Worm (Caenorhabditis elegans): ENCODE results near the gene F19H6.5.

F19H6.5 gene

DNA sequence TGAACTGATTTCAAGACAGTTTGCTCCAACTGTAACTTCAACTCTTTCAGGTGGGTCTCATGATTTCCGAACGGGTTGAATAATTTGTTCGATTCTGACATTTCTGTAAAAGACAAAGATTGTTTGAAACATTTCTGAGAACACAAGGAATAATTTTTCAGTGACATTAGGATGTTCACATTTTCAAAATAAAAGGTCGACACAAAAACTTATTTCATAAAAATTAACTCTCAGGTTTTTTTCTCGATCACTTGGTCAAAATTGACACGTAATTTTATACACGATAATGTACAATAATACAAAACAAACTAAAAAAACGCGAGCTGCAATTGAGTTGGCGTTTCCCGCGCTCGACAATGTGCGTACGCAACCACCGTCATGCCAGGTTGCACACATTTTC lies 6.6 kb upstream of the F19H6.5 start, which contains the start of gene rif-1.2:
Gene rif-1.2 (minus strand): TSS at position 101 of the 400 bp plus-strand sequence.
- TF ChIP-seq flt-1 (GFP tag; IDR thresholded peaks at IDR 0.05) (no peak), klf-2 (GFP tag; conservative IDR thresholded peaks at IDR 0.05) (no peak), ztf-29 (GFP tag; IDR thresholded peaks at IDR 0.05) (no peak)

DNA sequence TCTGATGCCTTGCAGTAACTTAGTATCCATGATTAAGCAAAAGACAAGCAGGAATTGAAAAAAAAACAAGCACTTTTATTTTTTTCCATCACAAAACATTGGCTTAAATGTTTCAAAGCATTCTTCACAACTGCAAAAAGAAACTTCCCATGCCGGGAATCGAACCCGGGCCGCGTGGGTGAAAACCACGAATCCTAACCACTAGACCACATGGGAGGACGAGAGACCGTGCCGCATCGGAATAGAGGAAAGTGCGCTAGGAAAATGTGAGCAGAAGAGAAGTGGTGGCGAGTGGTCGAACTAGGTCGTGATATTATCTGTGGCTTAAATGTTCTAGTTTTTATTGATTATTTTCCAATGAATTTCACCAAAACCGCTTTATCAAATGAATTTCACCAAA lies 2.8 kb upstream of the F19H6.5 start:
- TF ChIP-seq flt-1 (GFP tag; IDR thresholded peaks at IDR 0.05), result peak; percentile 92
- peak; percentile 21 for TF ChIP-seq med-1 (GFP tag; optimal IDR thresholded peaks at IDR 0.05; ENCODE audit: insufficient read depth)
- TF ChIP-seq ztf-29 (GFP tag; IDR thresholded peaks at IDR 0.05), result peak; percentile 47; the same call in 1 of the 2 replicates
- peak; percentile 62 for TF ChIP-seq T22C8.4 (GFP tag; IDR thresholded peaks at IDR 0.05)
- TF ChIP-seq cog-1 (tag; optimal IDR thresholded peaks at IDR 0.05), result no peak
- peak; percentile 85 for TF ChIP-seq ztf-23 (GFP tag; IDR thresholded peaks at IDR 0.05)
- TF ChIP-seq ref-1 (GFP tag; conservative IDR thresholded peaks at IDR 0.05), result peak; percentile 58; the same call in 1 of the 2 replicates
- TF ChIP-seq tab-1 (GFP tag; IDR thresholded peaks at IDR 0.05), result peak; percentile 81
- 0 out of 2 replicates have a peak, but pooled peaks have one; percentile 34 for TF ChIP-seq klf-2 (GFP tag; conservative IDR thresholded peaks at IDR 0.05)

DNA sequence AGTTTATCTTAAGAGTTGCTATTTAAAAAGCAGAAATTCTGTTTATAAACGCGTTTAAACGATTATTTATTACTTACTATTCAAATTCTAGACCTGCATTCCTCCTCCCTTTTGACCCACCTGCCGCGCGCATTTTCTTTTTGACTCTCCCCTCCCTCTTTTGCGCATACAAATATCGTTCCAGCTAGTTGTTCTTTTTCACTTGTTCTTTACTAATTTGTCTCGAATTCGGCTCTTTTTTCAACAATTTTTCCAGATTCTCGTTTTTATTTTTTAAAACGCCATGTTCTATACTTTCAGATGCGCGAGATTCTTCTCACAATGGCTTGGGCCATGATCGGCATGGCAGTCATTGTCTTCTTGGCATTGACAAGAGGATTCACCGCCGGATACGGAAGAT lies 684 bp upstream of the F19H6.5 start, which contains the start of gene F19H6.4:
Gene F19H6.4 (plus strand): TSS at position 301 of the 400 bp plus-strand sequence.
- TF ChIP-seq flt-1 (GFP tag; IDR thresholded peaks at IDR 0.05), result no peak
- TF ChIP-seq cog-1 (tag; optimal IDR thresholded peaks at IDR 0.05), result no peak
- TF ChIP-seq ref-1 (GFP tag; conservative IDR thresholded peaks at IDR 0.05), result no peak
- no peak for TF ChIP-seq T22C8.4 (GFP tag; IDR thresholded peaks at IDR 0.05)
- TF ChIP-seq ztf-29 (GFP tag; IDR thresholded peaks at IDR 0.05), result no peak
- TF ChIP-seq med-1 (GFP tag; optimal IDR thresholded peaks at IDR 0.05; ENCODE audit: insufficient read depth), result no peak
- TF ChIP-seq klf-2 (GFP tag; conservative IDR thresholded peaks at IDR 0.05), result no peak
- no peak for TF ChIP-seq tab-1 (GFP tag; IDR thresholded peaks at IDR 0.05)
- no peak for TF ChIP-seq ztf-23 (GFP tag; IDR thresholded peaks at IDR 0.05)

DNA sequence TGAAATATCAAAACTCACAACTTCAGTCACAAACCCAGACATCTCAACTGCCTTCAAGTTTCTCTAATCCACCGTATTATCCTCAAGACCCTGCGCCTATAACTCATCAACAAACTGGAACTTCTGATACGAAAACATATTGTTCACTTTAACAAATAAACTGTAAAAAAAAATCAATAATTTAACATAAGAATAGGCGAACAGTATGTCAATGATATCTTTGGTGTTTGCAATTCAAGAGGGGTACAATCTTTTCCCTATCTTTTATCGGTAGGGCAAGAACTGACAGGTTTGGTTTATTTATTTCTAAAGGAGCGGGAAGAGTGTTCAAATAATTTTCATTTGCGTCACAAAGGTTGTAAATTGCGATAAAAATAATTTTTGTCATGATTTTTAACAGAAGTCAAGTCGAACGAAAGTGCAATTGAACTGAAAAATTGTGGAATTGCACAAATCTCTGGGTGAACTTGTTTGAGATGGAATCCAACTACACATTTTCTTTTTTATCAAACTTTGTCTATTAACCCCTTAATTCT lies 1.7 kb downstream of the F19H6.5 start:
- no peak for TF ChIP-seq tab-1 (GFP tag; IDR thresholded peaks at IDR 0.05)
- no peak for TF ChIP-seq ztf-29 (GFP tag; IDR thresholded peaks at IDR 0.05)
- no peak for TF ChIP-seq ref-1 (GFP tag; conservative IDR thresholded peaks at IDR 0.05)
- peak; percentile 44; the same call in 1 of the 2 replicates for TF ChIP-seq klf-2 (GFP tag; conservative IDR thresholded peaks at IDR 0.05)
- TF ChIP-seq ztf-23 (GFP tag; IDR thresholded peaks at IDR 0.05), result 0 out of 2 replicates have a peak, but pooled peaks have one; percentile 35
- peak; percentile 12 for TF ChIP-seq med-1 (GFP tag; optimal IDR thresholded peaks at IDR 0.05; ENCODE audit: insufficient read depth)
- TF ChIP-seq cog-1 (tag; optimal IDR thresholded peaks at IDR 0.05), result peak; percentile 87
- peak; percentile 91 for TF ChIP-seq T22C8.4 (GFP tag; IDR thresholded peaks at IDR 0.05)

DNA sequence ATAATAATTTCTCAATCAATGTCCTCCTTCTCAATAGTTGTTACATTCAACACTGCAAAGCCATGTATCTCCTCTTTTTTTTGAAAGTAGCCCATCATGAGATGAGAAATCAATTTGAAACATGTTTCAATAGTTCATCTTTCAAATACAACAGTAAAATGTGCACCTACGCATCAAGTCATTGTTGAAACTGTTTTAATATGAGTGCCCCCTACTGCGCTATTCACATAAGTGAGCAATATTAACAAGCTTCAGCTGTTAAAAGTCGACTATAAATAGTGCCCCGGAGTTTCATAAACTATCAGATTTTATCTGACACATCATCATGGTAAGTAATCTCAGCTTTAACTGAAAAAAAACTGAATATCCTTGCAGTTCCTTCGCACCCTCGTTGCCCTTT lies 4.3 kb downstream of the F19H6.5 start, which contains the start of the genes nspc-15 and F19H6.6:
Gene nspc-15 (plus strand): TSS at position 301 of the 400 bp plus-strand sequence.
Gene F19H6.6 (plus strand): TSS at position 384 of the 400 bp plus-strand sequence.
- TF ChIP-seq ref-1 (GFP tag; conservative IDR thresholded peaks at IDR 0.05), result no peak
- no peak for TF ChIP-seq cog-1 (tag; optimal IDR thresholded peaks at IDR 0.05)

DNA sequence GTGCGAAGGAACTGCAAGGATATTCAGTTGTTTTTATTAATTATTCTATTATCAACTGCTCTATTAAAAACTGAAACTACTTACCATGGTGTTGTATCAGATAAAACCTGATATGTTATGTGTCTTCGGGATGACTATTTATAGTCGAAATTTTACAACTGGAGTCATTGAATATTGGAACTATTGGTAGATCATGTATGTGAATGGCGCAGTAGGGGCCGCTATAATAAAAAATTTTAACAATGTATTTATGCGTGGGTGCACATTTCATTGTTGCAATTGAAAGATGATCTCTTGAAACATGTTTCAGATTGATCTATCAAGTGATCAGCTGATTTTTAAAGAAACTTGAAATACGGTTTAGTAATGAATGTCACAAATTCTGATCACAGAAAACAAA lies 5.7 kb downstream of the F19H6.5 start, which contains the start of gene nspc-14:
Gene nspc-14 (minus strand): TSS at position 101 of the 400 bp plus-strand sequence.
- TF ChIP-seq ref-1 (GFP tag; conservative IDR thresholded peaks at IDR 0.05) (no peak), tab-1 (GFP tag; IDR thresholded peaks at IDR 0.05) (no peak), flt-1 (GFP tag; IDR thresholded peaks at IDR 0.05) (no peak), klf-2 (GFP tag; conservative IDR thresholded peaks at IDR 0.05) (no peak), cog-1 (tag; optimal IDR thresholded peaks at IDR 0.05) (no peak), T22C8.4 (GFP tag; IDR thresholded peaks at IDR 0.05) (no peak), ztf-29 (GFP tag; IDR thresholded peaks at IDR 0.05) (no peak), ztf-23 (GFP tag; IDR thresholded peaks at IDR 0.05) (no peak), med-1 (GFP tag; optimal IDR thresholded peaks at IDR 0.05; ENCODE audit: insufficient read depth) (no peak)

DNA sequence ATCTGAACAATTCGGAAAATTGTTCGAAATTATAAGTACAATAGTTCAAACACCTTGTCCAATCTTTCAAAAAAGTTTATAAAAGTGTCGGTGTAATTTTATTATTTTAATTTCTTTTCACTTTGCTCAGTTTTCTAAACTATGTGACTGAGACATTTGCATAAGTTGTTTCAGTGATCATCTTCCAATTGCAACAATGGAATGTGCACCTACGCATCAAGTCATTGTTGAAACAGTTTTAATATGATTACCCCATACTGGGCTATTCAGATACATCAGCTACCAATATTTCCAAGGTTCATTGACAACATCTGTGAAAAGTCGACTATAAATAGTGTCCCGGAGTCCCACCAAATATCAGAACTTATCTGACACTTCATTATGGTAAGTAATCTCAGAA lies 7.6 kb downstream of the F19H6.5 start, which contains the start of gene nspc-13:
Gene nspc-13 (plus strand): TSS at position 301 of the 400 bp plus-strand sequence.
- TF ChIP-seq klf-2 (GFP tag; conservative IDR thresholded peaks at IDR 0.05) (no peak), ztf-29 (GFP tag; IDR thresholded peaks at IDR 0.05) (no peak), T22C8.4 (GFP tag; IDR thresholded peaks at IDR 0.05) (no peak), tab-1 (GFP tag; IDR thresholded peaks at IDR 0.05) (no peak), cog-1 (tag; optimal IDR thresholded peaks at IDR 0.05) (no peak), ztf-23 (GFP tag; IDR thresholded peaks at IDR 0.05) (no peak), ref-1 (GFP tag; conservative IDR thresholded peaks at IDR 0.05) (no peak), flt-1 (GFP tag; IDR thresholded peaks at IDR 0.05) (no peak), med-1 (GFP tag; optimal IDR thresholded peaks at IDR 0.05; ENCODE audit: insufficient read depth) (no peak)

DNA sequence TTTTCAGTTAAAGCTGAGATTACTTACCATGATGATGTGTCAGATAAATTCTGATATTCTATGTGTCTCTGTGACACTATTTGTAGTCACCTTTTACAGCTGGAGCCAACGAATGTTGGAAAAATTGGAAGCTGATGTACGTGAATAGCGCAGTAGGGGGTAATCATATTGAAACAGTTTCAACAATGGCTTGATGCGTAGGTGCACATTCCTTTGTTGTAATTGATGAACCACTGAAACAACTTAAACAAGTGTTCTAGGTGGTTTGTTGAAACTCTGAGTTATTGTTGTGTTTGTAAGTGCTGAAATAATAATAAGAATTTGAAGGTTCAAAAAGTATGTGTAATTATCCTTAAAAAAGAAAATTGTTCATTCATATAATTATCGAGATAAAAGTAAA lies 8.1 kb downstream of the F19H6.5 start, which contains the start of gene nspc-12:
Gene nspc-12 (minus strand): TSS at position 101 of the 400 bp plus-strand sequence.
- no peak for TF ChIP-seq klf-2 (GFP tag; conservative IDR thresholded peaks at IDR 0.05)
- TF ChIP-seq tab-1 (GFP tag; IDR thresholded peaks at IDR 0.05), result no peak
- no peak for TF ChIP-seq ztf-23 (GFP tag; IDR thresholded peaks at IDR 0.05)
- TF ChIP-seq med-1 (GFP tag; optimal IDR thresholded peaks at IDR 0.05; ENCODE audit: insufficient read depth), result no peak
- no peak for TF ChIP-seq flt-1 (GFP tag; IDR thresholded peaks at IDR 0.05)
- TF ChIP-seq T22C8.4 (GFP tag; IDR thresholded peaks at IDR 0.05), result no peak
- no peak for TF ChIP-seq cog-1 (tag; optimal IDR thresholded peaks at IDR 0.05)
- no peak for TF ChIP-seq ref-1 (GFP tag; conservative IDR thresholded peaks at IDR 0.05)
- no peak for TF ChIP-seq ztf-29 (GFP tag; IDR thresholded peaks at IDR 0.05)

DNA sequence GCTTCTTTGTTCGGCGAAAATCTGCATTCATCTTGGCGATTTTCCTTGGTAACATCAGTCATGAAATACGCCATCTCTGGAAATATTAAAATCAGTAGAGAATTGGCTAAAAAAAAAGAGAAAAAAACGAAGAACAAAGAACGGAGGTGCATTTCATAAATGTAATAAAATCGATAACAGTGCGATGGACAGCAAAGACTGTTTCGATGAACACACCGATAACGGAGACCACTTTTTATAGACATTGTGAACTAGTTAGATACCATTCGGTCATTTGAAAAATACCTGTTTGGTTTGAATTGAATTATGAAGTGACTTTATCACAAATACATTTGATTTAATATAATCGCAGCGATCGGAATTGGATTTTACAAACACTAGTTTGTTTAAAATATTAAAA lies 11.8 kb downstream of the F19H6.5 start, which contains the start of gene F42F12.4:
Gene F42F12.4 (minus strand): TSS at position 76 of the 400 bp plus-strand sequence.
- TF ChIP-seq ref-1 (GFP tag; conservative IDR thresholded peaks at IDR 0.05), result no peak
- TF ChIP-seq med-1 (GFP tag; optimal IDR thresholded peaks at IDR 0.05; ENCODE audit: insufficient read depth), result no peak
- TF ChIP-seq ztf-23 (GFP tag; IDR thresholded peaks at IDR 0.05), result no peak
- no peak for TF ChIP-seq T22C8.4 (GFP tag; IDR thresholded peaks at IDR 0.05)
- TF ChIP-seq klf-2 (GFP tag; conservative IDR thresholded peaks at IDR 0.05), result no peak
- TF ChIP-seq cog-1 (tag; optimal IDR thresholded peaks at IDR 0.05), result no peak
- no peak for TF ChIP-seq flt-1 (GFP tag; IDR thresholded peaks at IDR 0.05)
- no peak for TF ChIP-seq ztf-29 (GFP tag; IDR thresholded peaks at IDR 0.05)
- TF ChIP-seq tab-1 (GFP tag; IDR thresholded peaks at IDR 0.05), result no peak

All from whole organism, midembryonic.